Worm (Caenorhabditis elegans) whole organism, L3 larva: ENCODE results near the gene ZK370.6.

ENCODE experiments used
- R02D3.7 ChIP-seq: fragments of 150-350 bp; optimal IDR thresholded peaks from 2 replicates; lab custom pipeline; 2014; ENCODE audit warnings: missing biosample characterization, missing genetic modification characterization
- ZK546.5 ChIP-seq: sonication (generic microtip); optimal IDR thresholded peaks from 2 replicates; lab custom pipeline; 2017; ENCODE audit warnings: missing biosample characterization, missing genetic modification characterization
- aly-2 ChIP-seq: fragments of 150-350 bp; optimal IDR thresholded peaks from 2 replicates; lab custom pipeline; 2014; ENCODE audit warnings: missing biosample characterization, missing genetic modification characterization
- ceh-16 ChIP-seq: sonication (generic microtip); optimal IDR thresholded peaks from 2 replicates; lab custom pipeline; 2017; ENCODE audit warnings: missing biosample characterization, missing genetic modification characterization
- ceh-28 ChIP-seq: fragments of 150-350 bp; optimal IDR thresholded peaks from 2 replicates; lab custom pipeline; 2014; ENCODE audit warnings: missing biosample characterization, missing genetic modification reagents, missing genetic modification characterization
- ceh-9 ChIP-seq: sonication (generic microtip); optimal IDR thresholded peaks from 2 replicates; lab custom pipeline; 2018; ENCODE audit warnings: missing biosample characterization, missing genetic modification characterization
- daf-12 ChIP-seq: fragments of 150-350 bp; optimal IDR thresholded peaks from 2 replicates; lab custom pipeline; 2014; ENCODE audit warnings: missing biosample characterization, missing genetic modification reagents, missing genetic modification characterization
- egl-27 ChIP-seq: sonication (generic microtip); optimal IDR thresholded peaks from 4 replicates; lab custom pipeline; 2017; ENCODE audit warnings: missing biosample characterization, missing genetic modification reagents, missing genetic modification characterization
- egl-5 ChIP-seq: fragments of 150-350 bp; optimal IDR thresholded peaks from 2 replicates; lab custom pipeline; 2017; ENCODE audit warnings: missing biosample characterization, missing genetic modification reagents, missing genetic modification characterization, inconsistent platforms
- elt-1 ChIP-seq: fragments of 150-350 bp; optimal IDR thresholded peaks from 2 replicates; lab custom pipeline; 2014; ENCODE audit warnings: missing biosample characterization, missing genetic modification characterization
- elt-2 ChIP-seq: sonication (generic microtip); optimal IDR thresholded peaks from 2 replicates; lab custom pipeline; 2016; ENCODE audit warnings: missing genetic modification reagents, mild to moderate bottlenecking, missing genetic modification characterization, missing compliant biosample characterization
- elt-3 ChIP-seq, 3 experiments: fragments of 150-350 bp in 1 of 3; sonication (generic microtip) in 2 of 3; optimal IDR thresholded peaks; 2 replicates in 2 of 3; 4 replicates in 1 of 3; lab custom pipeline; 2014 to 2017; ENCODE audit warnings: missing biosample characterization in 3 of 3, missing genetic modification characterization in 3 of 3
- eor-1 ChIP-seq, 2 experiments: fragments of 150-350 bp; optimal IDR thresholded peaks; 2 replicates each; lab custom pipeline; 2014 to 2018; ENCODE audit warnings: missing biosample characterization in 2 of 2, missing genetic modification characterization in 2 of 2
- fkh-2 ChIP-seq: fragments of 150-350 bp; optimal IDR thresholded peaks from 2 replicates; lab custom pipeline; 2014; ENCODE audit warnings: missing biosample characterization, missing genetic modification reagents, missing genetic modification characterization
- hmg-11 ChIP-seq: sonication (generic microtip); optimal IDR thresholded peaks from 2 replicates; lab custom pipeline; 2016; ENCODE audit warnings: missing genetic modification characterization, missing compliant biosample characterization
- jun-1 ChIP-seq: fragments of 150-350 bp; optimal IDR thresholded peaks from 2 replicates; lab custom pipeline; 2014; ENCODE audit warnings: missing biosample characterization, missing genetic modification reagents, missing genetic modification characterization
- lin-15B ChIP-seq: fragments of 150-350 bp; optimal IDR thresholded peaks from 2 replicates; lab custom pipeline; 2014; ENCODE audit warnings: missing biosample characterization, missing genetic modification characterization
- lin-39 ChIP-seq: fragments of 150-350 bp; optimal IDR thresholded peaks from 2 replicates; lab custom pipeline; 2018; ENCODE audit warnings: missing biosample characterization, missing genetic modification reagents, missing genetic modification characterization
- lsy-12 ChIP-seq: sonication (generic microtip); optimal IDR thresholded peaks from 2 replicates; lab custom pipeline; 2016; ENCODE audit warnings: mild to moderate bottlenecking, missing genetic modification characterization, missing compliant biosample characterization
- nfya-1 ChIP-seq: sonication (generic microtip); optimal IDR thresholded peaks from 2 replicates; lab custom pipeline; 2017; ENCODE audit warnings: missing genetic modification characterization, mild to moderate bottlenecking, missing compliant biosample characterization, antibody characterized with exemption, moderate library complexity; ENCODE audit not compliant: insufficient read depth
- nhr-11 ChIP-seq: fragments of 150-350 bp; optimal IDR thresholded peaks from 2 replicates; lab custom pipeline; 2014; ENCODE audit warnings: missing biosample characterization, missing genetic modification characterization
- nhr-12 ChIP-seq: fragments of 150-350 bp; optimal IDR thresholded peaks from 2 replicates; lab custom pipeline; 2014; ENCODE audit warnings: missing biosample characterization, missing genetic modification characterization
- nhr-23 ChIP-seq: fragments of 150-350 bp; optimal IDR thresholded peaks from 2 replicates; lab custom pipeline; 2014; ENCODE audit warnings: missing biosample characterization, missing genetic modification reagents, missing genetic modification characterization
- nhr-237 ChIP-seq: fragments of 150-350 bp; optimal IDR thresholded peaks from 2 replicates; lab custom pipeline; 2014; ENCODE audit warnings: missing biosample characterization, missing genetic modification characterization
- nhr-25 ChIP-seq: sonication (generic microtip); optimal IDR thresholded peaks from 2 replicates; lab custom pipeline; 2017; ENCODE audit warnings: missing biosample characterization, missing genetic modification characterization
- nhr-43 ChIP-seq: sonication (generic microtip); optimal IDR thresholded peaks from 2 replicates; lab custom pipeline; 2016; ENCODE audit warnings: mild to moderate bottlenecking, missing genetic modification characterization, missing compliant biosample characterization; ENCODE audit not compliant: poor library complexity, severe bottlenecking
- nhr-67 ChIP-seq: fragments of 150-350 bp; optimal IDR thresholded peaks from 2 replicates; lab custom pipeline; 2014; ENCODE audit warnings: missing biosample characterization, missing genetic modification characterization
- nhr-76 ChIP-seq: fragments of 150-350 bp; sonication (generic microtip); optimal IDR thresholded peaks from 5 replicates; lab custom pipeline; 2014; ENCODE audit warnings: missing biosample characterization, missing genetic modification characterization
- pha-4 ChIP-seq: fragments of 150-350 bp; optimal IDR thresholded peaks from 2 replicates; lab custom pipeline; 2014; ENCODE audit warnings: missing biosample characterization, missing genetic modification reagents, missing genetic modification characterization
- pqm-1 ChIP-seq: fragments of 150-350 bp; optimal IDR thresholded peaks from 2 replicates; lab custom pipeline; 2017; ENCODE audit warnings: missing biosample characterization, missing genetic modification characterization, inconsistent platforms
- sea-2 ChIP-seq: fragments of 150-350 bp; sonication (generic microtip); optimal IDR thresholded peaks from 4 replicates; lab custom pipeline; 2014; ENCODE audit warnings: missing biosample characterization, missing genetic modification reagents, missing genetic modification characterization
- skn-1 ChIP-seq: fragments of 150-350 bp; optimal IDR thresholded peaks from 2 replicates; lab custom pipeline; 2014; ENCODE audit warnings: missing biosample characterization, missing genetic modification characterization
- snpc-4 ChIP-seq: fragments of 150-350 bp; optimal IDR thresholded peaks from 2 replicates; lab custom pipeline; 2014; ENCODE audit warnings: missing biosample characterization, missing genetic modification characterization
- tbx-2 ChIP-seq: sonication (generic microtip); optimal IDR thresholded peaks from 2 replicates; lab custom pipeline; 2016; ENCODE audit warnings: mild to moderate bottlenecking, missing genetic modification characterization, missing compliant biosample characterization
- unc-39 ChIP-seq: sonication (generic microtip); optimal IDR thresholded peaks from 4 replicates; lab custom pipeline; 2017; ENCODE audit warnings: missing biosample characterization, missing genetic modification characterization
- unc-62 ChIP-seq: fragments of 150-350 bp; sonication (generic microtip); optimal IDR thresholded peaks from 4 replicates; lab custom pipeline; 2014; ENCODE audit warnings: missing biosample characterization, missing genetic modification reagents, missing genetic modification characterization
- zag-1 ChIP-seq: fragments of 150-350 bp; optimal IDR thresholded peaks from 2 replicates; lab custom pipeline; 2014; ENCODE audit warnings: missing biosample characterization, missing genetic modification characterization
- ztf-11 ChIP-seq: fragments of 150-350 bp; optimal IDR thresholded peaks from 2 replicates; lab custom pipeline; 2014; ENCODE audit warnings: missing biosample characterization, missing genetic modification characterization

ZK370.6 gene

DNA sequence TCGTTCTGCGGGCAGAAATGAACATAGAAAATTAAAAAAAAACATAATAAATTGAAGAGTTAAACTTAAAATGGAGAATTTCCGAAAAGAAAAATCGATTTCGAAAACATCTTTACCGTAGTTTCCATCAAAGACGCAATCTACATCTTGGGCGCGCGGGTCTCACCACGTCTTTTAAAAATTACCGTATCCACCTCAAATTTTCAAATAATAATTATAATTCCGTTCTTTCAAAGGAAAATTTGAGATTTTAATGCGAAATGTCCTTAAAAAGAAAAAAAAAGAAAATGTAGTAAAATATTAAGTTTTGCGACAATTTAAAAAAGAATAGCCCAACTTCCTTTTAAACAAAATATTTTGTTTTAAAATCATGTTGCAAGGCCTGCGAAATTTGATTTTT, 19.5 kb upstream of the ZK370.6 start:
- TF ChIP-seq nhr-43 (tag; lab: Kevin White, UChicago): no peak

- no peak for TF ChIP-seq ZK546.5 (tag; lab: Kevin White, UChicago)
- no peak for TF ChIP-seq unc-39 (tag; lab: Kevin White, UChicago)
- no peak for TF ChIP-seq nhr-12 (tag; lab: Kevin White, UChicago)
- TF ChIP-seq nhr-237 (tag; lab: Kevin White, UChicago): no peak
Measured at ce11 chrIII:8762016-8762415, 18.4 kb upstream of the ZK370.6 start.

DNA sequence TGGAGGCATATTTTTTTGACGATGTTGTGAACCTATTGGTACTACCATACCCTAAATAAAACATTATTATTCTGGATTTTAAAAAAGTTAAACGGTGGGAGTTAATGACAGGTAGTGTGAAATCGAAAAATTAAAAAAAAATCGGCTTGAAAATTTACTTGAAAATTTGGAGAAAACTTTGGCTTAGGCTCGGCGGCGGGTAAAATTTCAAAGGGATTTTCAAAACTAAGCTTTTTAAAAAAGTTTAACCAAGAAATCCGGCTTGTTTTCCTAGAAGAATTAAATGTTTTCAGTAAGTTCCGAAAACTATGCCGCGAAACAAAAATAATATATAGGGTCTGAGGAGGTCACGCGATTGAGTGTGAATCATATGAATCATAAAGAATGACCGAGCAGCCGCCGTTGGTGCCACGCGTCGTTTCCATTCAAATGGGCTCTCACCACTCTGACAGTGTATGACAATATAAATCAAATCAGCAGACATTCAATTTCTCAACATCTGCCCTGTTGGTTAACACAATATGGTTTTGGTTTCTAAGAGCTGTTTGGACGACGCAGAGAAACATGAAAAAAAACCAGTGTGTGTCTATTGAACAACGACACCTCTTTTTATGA, 17.5 kb upstream of the ZK370.6 start, which contains the start of gene aak-1:
Gene aak-1, minus strand, starts transcription at position 51 of the 615 bp plus-strand sequence.
- TF ChIP-seq ceh-16 (tag; lab: Kevin White, UChicago) (no peak), ceh-9 (tag; lab: Kevin White, UChicago) (no peak), pha-4 (tag; lab: Kevin White, UChicago) (peak; percentile 16)

DNA sequence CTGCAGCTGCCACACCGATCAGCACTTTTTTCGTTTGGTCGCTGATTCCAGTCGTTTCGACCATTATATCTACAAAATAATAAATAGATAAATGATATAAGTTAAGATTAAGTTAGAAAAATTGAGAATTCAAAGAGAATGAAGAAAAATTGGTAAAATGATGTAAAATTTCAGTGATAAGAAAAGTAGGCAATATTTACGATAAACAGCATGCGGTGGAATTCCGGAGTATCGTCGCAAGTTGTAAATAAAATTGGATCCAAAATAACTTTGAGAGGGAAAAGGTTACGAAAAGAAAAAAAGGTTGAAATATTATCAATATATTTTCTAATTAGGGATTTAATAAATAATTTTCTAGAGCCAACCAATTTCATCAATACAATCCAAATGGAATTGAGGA, 11.0 kb upstream of the ZK370.6 start, which contains the start of gene tomm-70:
Gene tomm-70, minus strand, starts transcription at position 69 of the 400 bp plus-strand sequence.
- TF ChIP-seq nhr-76 (tag; lab: Kevin White, UChicago) (no peak), zag-1 (tag; lab: Kevin White, UChicago) (no peak), nhr-43 (tag; lab: Kevin White, UChicago) (no peak), skn-1 (tag; lab: Kevin White, UChicago) (no peak), nhr-237 (tag; lab: Kevin White, UChicago) (no peak), snpc-4 (tag; lab: Kevin White, UChicago) (no peak), jun-1 (tag; lab: Kevin White, UChicago) (no peak), nhr-67 (tag; lab: Kevin White, UChicago) (no peak), sea-2 (no peak), lin-39 (tag; lab: Kevin White, UChicago) (no peak), hmg-11 (peak; percentile 7), pha-4 (tag; lab: Kevin White, UChicago) (peak; percentile 79), eor-1 (tag; optimal IDR thresholded peaks at IDR 0.05; lab: Kevin White, UChicago) (no peak), unc-62 (no peak), tbx-2 (tag; lab: Kevin White, UChicago) (no peak), aly-2 (no peak), R02D3.7 (peak; percentile 63), lin-15B (tag; lab: Kevin White, UChicago) (no peak), egl-5 (tag; lab: Kevin White, UChicago) (no peak), elt-2 (peak; percentile 26), fkh-2 (tag; lab: Kevin White, UChicago) (no peak), nfya-1 (tag; lab: Kevin White, UChicago) (peak; percentile 18), elt-3 (tag; optimal IDR thresholded peaks at IDR 0.05; lab: Kevin White, UChicago) (no peak)

DNA sequence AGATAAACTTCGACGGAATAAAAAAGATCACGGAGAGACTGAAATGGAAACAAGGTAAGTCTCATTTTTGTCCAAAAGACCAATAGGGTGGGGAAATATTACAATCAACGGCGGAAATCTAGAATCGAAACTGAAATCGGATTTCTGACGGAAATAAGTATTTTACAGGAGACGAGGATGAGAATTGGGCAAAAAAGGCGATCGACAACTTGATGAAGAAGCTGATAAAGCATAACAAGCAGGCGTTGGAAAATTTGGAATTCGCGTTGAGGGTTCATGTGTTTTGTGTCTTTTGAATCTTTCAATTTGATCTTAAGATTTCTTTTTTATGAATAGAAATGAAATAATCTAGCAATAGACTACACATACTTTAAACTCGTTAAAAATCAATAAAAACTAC, 7.0 kb upstream of the ZK370.6 start, which contains the start of gene ugtp-1:
Gene ugtp-1, minus strand, starts transcription at position 101 of the 400 bp plus-strand sequence.
- TF ChIP-seq lin-15B (tag; lab: Kevin White, UChicago): no peak
- peak; percentile 6 for TF ChIP-seq elt-1 (tag; lab: Kevin White, UChicago)

ce11 chrIII:8749487-8749886, 5.8 kb upstream of the ZK370.6 start, which contains the start of gene sma-2:
TSS of gene sma-2 (plus strand) at chrIII:8749680.
- peak; percentile 53 for TF ChIP-seq lsy-12 (tag; lab: Kevin White, UChicago)
- peak; percentile 57 for TF ChIP-seq jun-1 (tag; lab: Kevin White, UChicago)
- TF ChIP-seq ceh-28: peak; percentile 35
- no peak for TF ChIP-seq nhr-12 (tag; lab: Kevin White, UChicago)
- TF ChIP-seq lin-15B (tag; lab: Kevin White, UChicago): peak; percentile 18
- TF ChIP-seq hmg-11: peak; percentile 48
- TF ChIP-seq ztf-11 (tag; lab: Kevin White, UChicago): no peak
- TF ChIP-seq nhr-23 (tag; lab: Kevin White, UChicago): peak; percentile 64
- TF ChIP-seq pha-4 (tag; lab: Kevin White, UChicago): peak; percentile 89
- no peak for TF ChIP-seq daf-12 (tag; lab: Kevin White, UChicago)
- peak; percentile 94 for TF ChIP-seq pqm-1 (tag; lab: Kevin White, UChicago)
- TF ChIP-seq elt-2: peak; percentile 95
- peak; percentile 80 for TF ChIP-seq egl-27 (tag; lab: Kevin White, UChicago)
- no peak for TF ChIP-seq nhr-11 (tag; lab: Kevin White, UChicago)
- TF ChIP-seq snpc-4 (tag; lab: Kevin White, UChicago): no peak
- peak; percentile 22 for TF ChIP-seq nfya-1 (tag; lab: Kevin White, UChicago)
- TF ChIP-seq nhr-43 (tag; lab: Kevin White, UChicago): peak; percentile 41
- TF ChIP-seq nhr-25: peak; percentile 89
